Fruit fly (Drosophila melanogaster) whole organism, embryonic: ENCODE data around the gene CG3815.

Source experiments
- Antp ChIP-seq: fragments of 200-800 bp; sonication (Bioruptor generic); optimal IDR thresholded peaks from 3 replicates; lab custom pipeline; 2016; ENCODE audit warnings: missing biosample characterization, missing genetic modification characterization
- BEAF-32 ChIP-seq: fragments of 200-800 bp; sonication (Bioruptor generic); optimal IDR thresholded peaks from 3 replicates; lab custom pipeline; 2017; ENCODE audit warnings: missing biosample characterization, missing genetic modification characterization, mild to moderate bottlenecking, moderate library complexity, missing genetic modification reagents
- CG10147 ChIP-seq: fragments of 200-800 bp; sonication (Bioruptor generic); optimal IDR thresholded peaks from 2 replicates; lab custom pipeline; 2019; ENCODE audit warnings: missing biosample characterization, mild to moderate bottlenecking, missing genetic modification characterization, moderate library complexity
- CG10267 ChIP-seq: fragments of 200-800 bp; sonication (Bioruptor generic); optimal IDR thresholded peaks from 2 replicates; lab custom pipeline; 2018; ENCODE audit warnings: missing biosample characterization, mild to moderate bottlenecking, missing genetic modification characterization, moderate library complexity
- CG10274 ChIP-seq: fragments of 200-800 bp; sonication (Bioruptor generic); optimal IDR thresholded peaks from 3 replicates; lab custom pipeline; 2017; ENCODE audit warnings: missing biosample characterization, mild to moderate bottlenecking, missing genetic modification characterization
- CG11456 ChIP-seq: fragments of 200-800 bp; sonication (Bioruptor generic); IDR thresholded peaks from 3 replicates; pipeline ENCODE4 v1.3.6; 2022; ENCODE audit warnings: missing biosample characterization, missing genetic modification characterization
- CG11723 ChIP-seq: fragments of 200-800 bp; sonication (Bioruptor generic); optimal IDR thresholded peaks from 2 replicates; lab custom pipeline; 2017; ENCODE audit warnings: missing biosample characterization, mild to moderate bottlenecking, missing genetic modification characterization
- CG12236 ChIP-seq: fragments of 200-800 bp; sonication (Bioruptor generic); optimal IDR thresholded peaks from 2 replicates; lab custom pipeline; 2016; ENCODE audit warnings: missing biosample characterization, missing genetic modification characterization
- CG15479 ChIP-seq: fragments of 200-800 bp; sonication (Bioruptor generic); optimal IDR thresholded peaks from 3 replicates; lab custom pipeline; 2019; ENCODE audit warnings: missing biosample characterization, mild to moderate bottlenecking, missing genetic modification characterization, moderate library complexity
- CG18476 ChIP-seq: fragments of 200-800 bp; sonication (Bioruptor generic); optimal IDR thresholded peaks from 2 replicates; lab custom pipeline; 2016; ENCODE audit warnings: missing biosample characterization, mild to moderate bottlenecking, missing genetic modification characterization
- CG2116 ChIP-seq: fragments of 200-800 bp; sonication (Bioruptor generic); optimal IDR thresholded peaks from 3 replicates; lab custom pipeline; 2018; ENCODE audit warnings: missing biosample characterization, mild to moderate bottlenecking, missing genetic modification characterization
- CG33557 ChIP-seq: fragments of 200-800 bp; sonication (Bioruptor generic); optimal IDR thresholded peaks from 2 replicates; lab custom pipeline; 2019; ENCODE audit warnings: missing biosample characterization, mild to moderate bottlenecking, missing genetic modification characterization, moderate library complexity
- CG3995 ChIP-seq: fragments of 200-800 bp; sonication (Bioruptor generic); optimal IDR thresholded peaks from 3 replicates; lab custom pipeline; 2016; ENCODE audit warnings: missing biosample characterization, missing genetic modification characterization
- CG4360 ChIP-seq: fragments of 200-800 bp; sonication (Bioruptor generic); IDR thresholded peaks from 2 replicates; pipeline ENCODE4 v1.3.6; 2022; ENCODE audit warnings: missing biosample characterization, missing genetic modification characterization
- CG4617 ChIP-seq: fragments of 200-800 bp; sonication (Bioruptor generic); optimal IDR thresholded peaks from 3 replicates; lab custom pipeline; 2016; ENCODE audit warnings: missing biosample characterization, missing genetic modification characterization, borderline replicate concordance
- CG5180 ChIP-seq: fragments of 200-800 bp; sonication (Bioruptor generic); optimal IDR thresholded peaks from 3 replicates; lab custom pipeline; 2017; ENCODE audit warnings: missing biosample characterization, missing genetic modification characterization, mild to moderate bottlenecking, moderate library complexity, missing genetic modification reagents
- CG6254 ChIP-seq: fragments of 200-800 bp; sonication (Bioruptor generic); optimal IDR thresholded peaks from 3 replicates; lab custom pipeline; 2017; ENCODE audit warnings: mild to moderate bottlenecking, missing biosample characterization, missing genetic modification reagents, missing genetic modification characterization
- CG6854 ChIP-seq: fragments of 200-800 bp; sonication (Bioruptor generic); optimal IDR thresholded peaks from 3 replicates; lab custom pipeline; 2017; ENCODE audit warnings: missing biosample characterization, mild to moderate bottlenecking, missing genetic modification characterization
- CG7963 ChIP-seq: fragments of 200-800 bp; sonication (Bioruptor generic); IDR thresholded peaks from 3 replicates; pipeline ENCODE4 v1.3.6; 2022; ENCODE audit warnings: missing biosample characterization, missing genetic modification characterization; ENCODE audit not compliant: partially characterized antibody
- CG8290 ChIP-seq, 3 experiments: fragments of 200-800 bp; sonication (Bioruptor generic); optimal IDR thresholded peaks; 2 replicates each; lab custom pipeline; 2016 to 2019; ENCODE audit warnings: missing biosample characterization in 3 of 3, missing genetic modification characterization in 3 of 3, mild to moderate bottlenecking in 2 of 3, moderate library complexity in 1 of 3
- CTCF ChIP-seq: fragments of 200-800 bp; sonication (Bioruptor generic); optimal IDR thresholded peaks from 2 replicates; lab custom pipeline; 2017; ENCODE audit warnings: missing biosample characterization, mild to moderate bottlenecking, missing genetic modification characterization, moderate library complexity
- D ChIP-seq, 2 experiments: fragments of 200-800 bp in 1 of 2; fragments of >200 bp in 1 of 2; sonication (Bioruptor generic) in 1 of 2; optimal IDR thresholded peaks; 2 replicates in 1 of 2; 3 replicates in 1 of 2; lab custom pipeline; 2017; ENCODE audit warnings: mild to moderate bottlenecking in 1 of 2, missing biosample characterization in 1 of 2, missing genetic modification characterization in 1 of 2, missing genetic modification reagents in 1 of 2
- Dad ChIP-seq: fragments of 200-800 bp; sonication (Bioruptor generic); optimal IDR thresholded peaks from 3 replicates; lab custom pipeline; 2016; ENCODE audit warnings: missing biosample characterization, missing genetic modification characterization
- HLH54F ChIP-seq: fragments of 200-800 bp; sonication (Bioruptor generic); optimal IDR thresholded peaks from 3 replicates; lab custom pipeline; 2016; ENCODE audit warnings: missing biosample characterization, missing genetic modification characterization
- HLHmδ ChIP-seq: fragments of 200-800 bp; sonication (Bioruptor generic); optimal IDR thresholded peaks from 2 replicates; lab custom pipeline; 2018; ENCODE audit warnings: missing biosample characterization, mild to moderate bottlenecking, missing genetic modification characterization, moderate library complexity
- HmgD ChIP-seq: fragments of 200-800 bp; sonication (Bioruptor generic); optimal IDR thresholded peaks from 3 replicates; lab custom pipeline; 2016; ENCODE audit warnings: missing biosample characterization, missing genetic modification characterization
- Hr3 ChIP-seq: fragments of 200-800 bp; sonication (Bioruptor generic); optimal IDR thresholded peaks from 3 replicates; lab custom pipeline; 2016; ENCODE audit warnings: missing biosample characterization, missing genetic modification characterization
- Mad ChIP-seq: fragments of 200-800 bp; sonication (Bioruptor generic); optimal IDR thresholded peaks from 2 replicates; lab custom pipeline; 2016; ENCODE audit warnings: missing biosample characterization, missing genetic modification characterization
- Side ChIP-seq: fragments of 200-800 bp; sonication (Bioruptor generic); optimal IDR thresholded peaks from 2 replicates; lab custom pipeline; 2016; ENCODE audit warnings: missing biosample characterization, missing genetic modification characterization
- Sin3A ChIP-seq: fragments of >200 bp; optimal IDR thresholded peaks from 2 replicates; lab custom pipeline; 2018
- bigmax ChIP-seq: fragments of 200-800 bp; sonication (Bioruptor generic); optimal IDR thresholded peaks from 2 replicates; lab custom pipeline; 2018; ENCODE audit warnings: missing biosample characterization, mild to moderate bottlenecking, missing genetic modification characterization
- caup ChIP-seq: fragments of 200-800 bp; sonication (Bioruptor generic); optimal IDR thresholded peaks from 3 replicates; lab custom pipeline; 2017; ENCODE audit warnings: missing biosample characterization, mild to moderate bottlenecking, missing genetic modification characterization, moderate library complexity; ENCODE audit not compliant: severe bottlenecking
- cg ChIP-seq: fragments of 200-800 bp; sonication (Bioruptor generic); optimal IDR thresholded peaks from 3 replicates; lab custom pipeline; 2019; ENCODE audit warnings: missing biosample characterization, mild to moderate bottlenecking, missing genetic modification characterization, moderate library complexity
- chinmo ChIP-seq: fragments of 200-800 bp; sonication (Bioruptor generic); IDR thresholded peaks from 4 replicates; pipeline ENCODE4 v1.3.6; 2022; ENCODE audit warnings: missing biosample characterization, missing genetic modification characterization; ENCODE audit not compliant: partially characterized antibody
- crc ChIP-seq: fragments of 200-800 bp; sonication (Bioruptor generic); optimal IDR thresholded peaks from 2 replicates; lab custom pipeline; 2016; ENCODE audit warnings: missing biosample characterization, missing genetic modification characterization
- crol ChIP-seq: fragments of 200-800 bp; sonication (Bioruptor generic); IDR thresholded peaks from 2 replicates; pipeline ENCODE4 v1.3.6; 2022; ENCODE audit warnings: missing biosample characterization, missing genetic modification characterization
- da ChIP-seq: fragments of 200-800 bp; sonication (Bioruptor generic); optimal IDR thresholded peaks from 2 replicates; lab custom pipeline; 2016; ENCODE audit warnings: missing biosample characterization, missing genetic modification characterization
- dmrt11E ChIP-seq: fragments of 200-800 bp; sonication (Bioruptor generic); optimal IDR thresholded peaks from 3 replicates; lab custom pipeline; 2018; ENCODE audit warnings: missing biosample characterization, mild to moderate bottlenecking, missing genetic modification characterization, moderate library complexity
- esg ChIP-seq: fragments of 200-800 bp; sonication (Bioruptor generic); conservative IDR thresholded peaks from 2 replicates; pipeline ENCODE4 v1.3.6; 2022; ENCODE audit warnings: missing biosample characterization, missing genetic modification characterization
- org-1 ChIP-seq: fragments of 200-800 bp; sonication (Bioruptor generic); optimal IDR thresholded peaks from 2 replicates; lab custom pipeline; 2017; ENCODE audit warnings: missing biosample characterization, missing genetic modification characterization
- ranshi ChIP-seq: fragments of 200-800 bp; sonication (Bioruptor generic); IDR thresholded peaks from 2 replicates; pipeline ENCODE4 v1.3.6; 2022; ENCODE audit warnings: missing biosample characterization, missing genetic modification characterization
- rib ChIP-seq: fragments of 200-800 bp; sonication (Bioruptor generic); IDR thresholded peaks from 2 replicates; pipeline ENCODE4 v1.3.6; 2022; ENCODE audit warnings: missing biosample characterization, missing genetic modification characterization
- run ChIP-seq: fragments of 200-800 bp; sonication (Bioruptor generic); optimal IDR thresholded peaks from 3 replicates; lab custom pipeline; 2018; ENCODE audit warnings: missing biosample characterization, mild to moderate bottlenecking, missing genetic modification characterization
- salm ChIP-seq: fragments of 200-800 bp; sonication (Bioruptor generic); optimal IDR thresholded peaks from 2 replicates; lab custom pipeline; 2018; ENCODE audit warnings: missing biosample characterization, mild to moderate bottlenecking, missing genetic modification characterization
- shn ChIP-seq: fragments of 200-800 bp; sonication (Bioruptor generic); optimal IDR thresholded peaks from 3 replicates; lab custom pipeline; 2016; ENCODE audit warnings: missing biosample characterization, missing genetic modification characterization
- slp2 ChIP-seq: fragments of 200-800 bp; sonication (Bioruptor generic); optimal IDR thresholded peaks from 2 replicates; lab custom pipeline; 2016; ENCODE audit warnings: missing biosample characterization, missing genetic modification characterization
- sr ChIP-seq: fragments of 200-800 bp; sonication (Bioruptor generic); IDR thresholded peaks from 3 replicates; pipeline ENCODE4 v1.3.6; 2022; ENCODE audit warnings: missing biosample characterization, missing genetic modification characterization
- toy ChIP-seq: fragments of 200-800 bp; sonication (Bioruptor generic); IDR thresholded peaks from 2 replicates; pipeline ENCODE4 v1.3.6; 2022; ENCODE audit warnings: missing biosample characterization, missing genetic modification characterization
- tup ChIP-seq: fragments of 200-800 bp; sonication (Bioruptor generic); optimal IDR thresholded peaks from 2 replicates; lab custom pipeline; 2016; ENCODE audit warnings: missing biosample characterization, mild to moderate bottlenecking, missing genetic modification characterization, moderate library complexity
- tx ChIP-seq: fragments of 200-800 bp; sonication (Bioruptor generic); optimal IDR thresholded peaks from 2 replicates; lab custom pipeline; 2016; ENCODE audit warnings: missing biosample characterization, missing genetic modification characterization
- zfh1 ChIP-seq: fragments of 200-800 bp; sonication (Bioruptor generic); IDR thresholded peaks from 3 replicates; pipeline ENCODE4 v1.3.6; 2022; ENCODE audit warnings: missing biosample characterization, missing genetic modification characterization

The CG3815 gene

DNA sequence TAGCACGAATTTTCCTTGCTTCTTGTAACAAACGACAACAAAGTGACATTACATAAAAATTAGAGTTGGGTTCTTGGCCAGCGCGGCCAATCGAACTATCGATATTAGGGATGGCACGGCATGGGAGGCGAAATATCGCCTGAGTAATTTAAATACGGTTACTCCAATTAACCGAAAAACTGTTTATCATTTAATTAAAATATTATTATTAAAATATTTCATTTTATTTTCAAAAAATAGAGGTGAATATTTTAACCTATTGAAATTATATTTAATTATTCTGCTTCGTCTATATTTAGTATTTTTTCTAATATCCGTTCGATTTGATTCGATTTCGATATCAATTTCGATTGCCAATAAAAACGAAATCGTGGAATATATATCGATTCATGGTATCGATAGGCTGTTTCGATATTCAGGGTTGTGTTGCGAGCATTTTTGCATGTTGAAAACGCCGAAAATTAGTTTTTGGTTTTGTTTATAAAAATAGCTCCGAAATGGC lies 39.7 kb upstream of the CG3815 start, which contains the start of the genes Rbcn-3A and Spx (continued):
- peak; percentile 83 for TF ChIP-seq CG7963 (GFP tag; lab: Robert Waterston, UW)
- no peak for TF ChIP-seq HLH54F (GFP tag; lab: Kevin White, UChicago)
- TF ChIP-seq run (tag; lab: Kevin White, UChicago): no peak
- TF ChIP-seq HmgD: no peak
- no peak for TF ChIP-seq CG6254 (GFP tag; lab: Kevin White, UChicago)
- no peak for TF ChIP-seq rib (GFP tag; lab: Robert Waterston, UW)
- TF ChIP-seq bigmax (GFP tag; lab: Kevin White, UChicago): no peak
- no peak for TF ChIP-seq CG11723
- no peak for TF ChIP-seq Sin3A
- no peak for TF ChIP-seq Dad (GFP tag; lab: Kevin White, UChicago)
- no peak for TF ChIP-seq tx (GFP tag; lab: Kevin White, UChicago)
- TF ChIP-seq ranshi (GFP tag; lab: Robert Waterston, UW): no peak
- TF ChIP-seq caup: no peak
- no peak for TF ChIP-seq HLHmδ (GFP tag; lab: Kevin White, UChicago)
- no peak for TF ChIP-seq crc (GFP tag; lab: Kevin White, UChicago)
- TF ChIP-seq CG4360 (GFP tag; lab: Robert Waterston, UW): no peak
- no peak for TF ChIP-seq toy (GFP tag; lab: Robert Waterston, UW)
- TF ChIP-seq zfh1: no peak
- peak; percentile 50 for TF ChIP-seq dmrt11E
- no peak for TF ChIP-seq org-1 (GFP tag; lab: Kevin White, UChicago)
- no peak for TF ChIP-seq crol (GFP tag; lab: Robert Waterston, UW)
- peak; percentile 97 for TF ChIP-seq CG2116 (GFP tag; lab: Kevin White, UChicago)
- TF ChIP-seq da: no peak
- peak; percentile 24 for TF ChIP-seq CG33557 (GFP tag; lab: Kevin White, UChicago)
- TF ChIP-seq shn: no peak
- no peak for TF ChIP-seq D (optimal IDR thresholded peaks at IDR 0.05; lab: Kevin White, UChicago)
- no peak for TF ChIP-seq D (GFP tag; optimal IDR thresholded peaks at IDR 0.05; lab: Kevin White, UChicago)
- TF ChIP-seq CG10147 (GFP tag; lab: Kevin White, UChicago): no peak
- no peak for TF ChIP-seq sr (GFP tag; lab: Robert Waterston, UW)
- peak; percentile 87 for TF ChIP-seq BEAF-32 (GFP tag; lab: Kevin White, UChicago)
- no peak for TF ChIP-seq Mad (GFP tag; lab: Kevin White, UChicago)
- no peak for TF ChIP-seq CG10274 (GFP tag; lab: Kevin White, UChicago)
- 0 out of 4 replicates have a peak, but pooled peaks have one; percentile 80 for TF ChIP-seq chinmo (GFP tag; lab: Robert Waterston, UW)
- peak; percentile 4 for TF ChIP-seq CG3995 (GFP tag; lab: Kevin White, UChicago)
- peak; percentile 45 for TF ChIP-seq Hr3 (GFP tag; lab: Kevin White, UChicago)
- TF ChIP-seq salm (tag; lab: Kevin White, UChicago): no peak
- no peak for TF ChIP-seq CG12236 (GFP tag; lab: Kevin White, UChicago)
- no peak for TF ChIP-seq CG6854
- no peak for TF ChIP-seq tup (GFP tag; lab: Kevin White, UChicago)
- TF ChIP-seq Antp (GFP tag; lab: Kevin White, UChicago): no peak
- TF ChIP-seq CTCF (GFP tag; lab: Kevin White, UChicago): no peak
- no peak for TF ChIP-seq CG15479 (GFP tag; lab: Kevin White, UChicago)
- no peak for TF ChIP-seq Side
- 0 out of 3 replicates have a peak, but pooled peaks have one; percentile 48 for TF ChIP-seq CG11456 (GFP tag; lab: Robert Waterston, UW)
- TF ChIP-seq CG5180 (GFP tag; lab: Kevin White, UChicago): no peak
- TF ChIP-seq CG10267: peak; percentile 39
- no peak for TF ChIP-seq CG8290 (GFP tag; optimal IDR thresholded peaks at IDR 0.05; lab: Kevin White, UChicago)
- TF ChIP-seq CG8290 (tag; optimal IDR thresholded peaks at IDR 0.05; lab: Kevin White, UChicago): no peak
- no peak for TF ChIP-seq slp2 (GFP tag; lab: Kevin White, UChicago)
- no peak for TF ChIP-seq CG4617 (GFP tag; lab: Kevin White, UChicago)
- no peak for TF ChIP-seq CG18476 (GFP tag; lab: Kevin White, UChicago)
- no peak for TF ChIP-seq cg (GFP tag; lab: Kevin White, UChicago)
- no peak for TF ChIP-seq esg (GFP tag; lab: Robert Waterston, UW)
